Worm (Caenorhabditis elegans): ENCODE results near the gene icln-1.

Gene icln-1

DNA sequence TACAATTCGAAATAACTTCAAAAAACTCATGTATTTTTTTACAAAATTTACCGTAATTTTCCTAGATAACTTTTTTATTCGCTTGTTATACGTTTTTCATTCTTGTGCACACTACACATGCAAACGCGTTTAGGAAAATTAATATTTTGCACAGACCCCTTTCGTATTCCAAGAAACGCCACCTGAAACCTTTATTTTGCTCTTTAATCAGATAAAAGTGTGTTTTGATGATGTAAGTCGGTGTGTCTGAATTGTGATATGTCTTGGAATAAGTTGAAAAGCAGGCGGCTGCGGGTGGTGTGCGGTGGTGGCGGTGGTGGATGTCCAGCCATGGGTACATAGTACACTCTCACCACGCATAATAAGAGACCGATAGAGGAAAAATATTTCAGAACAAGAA lies 42.0 kb downstream of the icln-1 start:
- no peak for TF ChIP-seq unc-62 (GFP tag; optimal IDR thresholded peaks at IDR 0.05)

DNA sequence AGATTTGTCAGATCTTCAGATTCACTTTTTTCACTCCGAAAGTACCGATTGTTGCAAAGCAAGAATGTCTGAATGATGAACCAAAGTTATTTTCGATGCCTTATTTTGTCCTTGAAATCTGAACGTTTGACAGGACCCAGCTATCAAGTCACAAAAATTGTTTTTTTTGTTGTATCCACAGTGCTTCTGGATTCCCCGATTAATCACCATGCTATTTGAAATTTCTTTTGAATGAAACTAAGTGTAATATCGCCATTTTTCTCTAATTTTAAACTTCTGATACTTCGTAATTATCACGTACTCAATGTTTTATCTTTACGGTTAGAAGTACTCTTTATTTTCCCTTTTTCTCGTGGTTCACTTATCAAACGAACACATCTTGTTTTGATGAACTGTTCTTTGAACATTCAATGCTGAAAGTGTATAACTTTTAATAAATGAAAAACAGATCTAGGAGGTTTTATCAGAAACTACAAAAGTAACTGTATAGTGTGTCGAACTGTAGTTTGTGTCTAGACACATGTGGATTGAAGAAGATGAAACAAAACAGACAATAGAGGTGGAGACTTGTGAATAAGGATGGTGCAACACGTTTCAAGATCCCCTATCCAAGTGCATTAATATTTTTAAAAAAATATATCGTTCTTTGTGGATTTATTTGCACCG lies 43.8 kb downstream of the icln-1 start:
- no peak for TF ChIP-seq unc-62 (GFP tag; optimal IDR thresholded peaks at IDR 0.05)

DNA sequence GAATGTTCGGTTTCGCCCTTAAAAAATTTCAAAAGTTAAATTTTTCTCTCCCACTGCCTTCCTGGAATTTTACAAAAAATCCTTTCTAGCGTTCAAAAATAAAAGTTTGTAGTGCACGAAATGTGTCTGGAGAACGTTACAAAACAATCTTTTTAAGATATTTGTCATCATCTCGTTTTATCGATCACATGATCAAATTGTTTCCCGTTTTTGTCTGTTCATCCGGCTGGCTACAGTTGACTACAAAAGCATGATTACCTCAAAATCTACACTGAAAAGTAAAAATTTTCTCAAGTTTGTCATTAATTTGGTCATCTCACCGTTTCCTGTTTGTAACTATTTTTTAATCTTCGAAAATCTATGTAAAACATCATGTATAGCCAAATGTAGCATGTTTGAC lies 44.4 kb downstream of the icln-1 start:
- no peak for TF ChIP-seq unc-62 (GFP tag; optimal IDR thresholded peaks at IDR 0.05)

DNA sequence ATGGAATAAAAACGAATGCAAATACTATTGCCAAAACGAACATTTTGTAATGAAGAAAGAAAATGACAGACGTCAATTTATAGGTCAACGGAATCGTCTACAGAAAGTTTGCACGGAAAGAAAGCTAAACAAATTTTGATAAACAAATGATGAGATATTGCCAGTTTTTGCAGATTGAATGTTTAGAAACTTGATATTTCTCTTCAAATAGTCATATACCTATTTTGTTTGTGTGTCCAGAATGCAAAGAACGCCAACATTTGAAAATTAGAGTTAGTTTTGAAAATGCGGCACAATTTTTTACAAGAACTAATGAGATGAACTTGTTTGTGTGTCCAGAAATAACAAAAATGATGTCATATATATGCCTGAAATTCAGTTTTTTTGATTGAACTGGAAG lies 50.2 kb downstream of the icln-1 start, which contains the start of gene Y73F4A.1:
Gene Y73F4A.1 (minus strand): TSS at position 101 of the 400 bp plus-strand sequence.
- TF ChIP-seq unc-62 (GFP tag; optimal IDR thresholded peaks at IDR 0.05), result no peak

All from whole organism, dauer.